Fruit fly (Drosophila melanogaster) whole organism, embryonic: ENCODE measurements around the gene lilli.

Experiments used
- Adf1 ChIP-seq: fragments of 200-800 bp; sonication (Bioruptor generic); IDR thresholded peaks from 2 replicates; pipeline ENCODE4 v1.3.6; 2022; ENCODE audit warnings: missing biosample characterization, missing genetic modification characterization
- Atf3 ChIP-seq: fragments of 200-800 bp; sonication (Bioruptor generic); optimal IDR thresholded peaks from 3 replicates; lab custom pipeline; 2016; ENCODE audit warnings: missing biosample characterization, missing genetic modification characterization
- Blimp-1 ChIP-seq: fragments of 200-800 bp; sonication (Bioruptor generic); optimal IDR thresholded peaks from 3 replicates; lab custom pipeline; 2018; ENCODE audit warnings: missing biosample characterization, missing genetic modification characterization, mild to moderate bottlenecking, moderate library complexity, missing genetic modification reagents
- CG10462 ChIP-seq: fragments of 200-800 bp; sonication (Bioruptor generic); optimal IDR thresholded peaks from 2 replicates; lab custom pipeline; 2016; ENCODE audit warnings: missing biosample characterization, missing genetic modification characterization
- CG10565 ChIP-seq: fragments of 200-800 bp; sonication (Bioruptor generic); optimal IDR thresholded peaks from 3 replicates; lab custom pipeline; 2016; ENCODE audit warnings: missing biosample characterization, mild to moderate bottlenecking, missing genetic modification characterization
- CG10654 ChIP-seq: fragments of 200-800 bp; sonication (Bioruptor generic); optimal IDR thresholded peaks from 2 replicates; lab custom pipeline; 2016; ENCODE audit warnings: missing biosample characterization, missing genetic modification characterization
- CG11695 ChIP-seq: fragments of 200-800 bp; sonication (Bioruptor generic); IDR thresholded peaks from 3 replicates; pipeline ENCODE4 v1.3.6; 2022; ENCODE audit warnings: missing biosample characterization, missing genetic modification characterization
- CG12299 ChIP-seq: fragments of 200-800 bp; sonication (Bioruptor generic); optimal IDR thresholded peaks from 2 replicates; lab custom pipeline; 2018; ENCODE audit warnings: missing biosample characterization, mild to moderate bottlenecking, missing genetic modification characterization
- CG1233 ChIP-seq: fragments of 200-800 bp; sonication (Bioruptor generic); optimal IDR thresholded peaks from 4 replicates; lab custom pipeline; 2018; ENCODE audit warnings: missing biosample characterization, mild to moderate bottlenecking, missing genetic modification characterization
- CG12769 ChIP-seq: fragments of 200-800 bp; sonication (Bioruptor generic); optimal IDR thresholded peaks from 2 replicates; lab custom pipeline; 2019; ENCODE audit warnings: missing biosample characterization, mild to moderate bottlenecking, missing genetic modification characterization, moderate library complexity
- CG13296 ChIP-seq: fragments of 200-800 bp; sonication (Bioruptor generic); optimal IDR thresholded peaks from 3 replicates; lab custom pipeline; 2018; ENCODE audit warnings: missing biosample characterization, mild to moderate bottlenecking, missing genetic modification characterization
- CG15696 ChIP-seq: fragments of 200-800 bp; sonication (Bioruptor generic); optimal IDR thresholded peaks from 2 replicates; lab custom pipeline; 2019; ENCODE audit warnings: missing biosample characterization, mild to moderate bottlenecking, missing genetic modification characterization, moderate library complexity
- CG17328 ChIP-seq: fragments of 200-800 bp; sonication (Bioruptor generic); IDR thresholded peaks from 2 replicates; pipeline ENCODE4 v1.3.6; 2022; ENCODE audit warnings: missing biosample characterization, missing genetic modification characterization
- CG1832 ChIP-seq: fragments of 200-800 bp; sonication (Bioruptor generic); optimal IDR thresholded peaks from 2 replicates; lab custom pipeline; 2017; ENCODE audit warnings: missing biosample characterization, mild to moderate bottlenecking, missing genetic modification characterization, inconsistent platforms
- CG2199 ChIP-seq: fragments of 200-800 bp; sonication (Bioruptor generic); IDR thresholded peaks from 3 replicates; pipeline ENCODE4 v1.3.6; 2022; ENCODE audit warnings: missing biosample characterization, missing genetic modification characterization
- CG31224 ChIP-seq: fragments of 200-800 bp; sonication (Bioruptor generic); IDR thresholded peaks from 2 replicates; pipeline ENCODE4 v1.3.6; 2022; ENCODE audit warnings: missing biosample characterization, missing genetic modification characterization
- CG32772 ChIP-seq: fragments of 200-800 bp; sonication (Bioruptor generic); IDR thresholded peaks from 2 replicates; pipeline ENCODE4 v1.3.6; 2022; ENCODE audit warnings: missing biosample characterization, missing genetic modification characterization
- CG3281 ChIP-seq: fragments of 200-800 bp; sonication (Bioruptor generic); optimal IDR thresholded peaks from 3 replicates; lab custom pipeline; 2017; ENCODE audit warnings: missing biosample characterization, mild to moderate bottlenecking, missing genetic modification characterization
- CG33213 ChIP-seq: fragments of 200-800 bp; sonication (Bioruptor generic); optimal IDR thresholded peaks from 3 replicates; lab custom pipeline; 2016; ENCODE audit warnings: missing biosample characterization, missing genetic modification characterization
- CG33557 ChIP-seq: fragments of 200-800 bp; sonication (Bioruptor generic); optimal IDR thresholded peaks from 2 replicates; lab custom pipeline; 2019; ENCODE audit warnings: missing biosample characterization, mild to moderate bottlenecking, missing genetic modification characterization, moderate library complexity
- CG3838 ChIP-seq: fragments of 200-800 bp; sonication (Bioruptor generic); optimal IDR thresholded peaks from 3 replicates; lab custom pipeline; 2016; ENCODE audit warnings: missing biosample characterization, missing genetic modification characterization
- CG4282 ChIP-seq: fragments of 200-800 bp; sonication (Bioruptor generic); optimal IDR thresholded peaks from 2 replicates; lab custom pipeline; 2016; ENCODE audit warnings: missing biosample characterization, missing genetic modification characterization
- CG6654 ChIP-seq: fragments of 200-800 bp; sonication (Bioruptor generic); optimal IDR thresholded peaks from 2 replicates; lab custom pipeline; 2017; ENCODE audit warnings: missing biosample characterization, mild to moderate bottlenecking, missing genetic modification characterization
- Dp ChIP-seq: fragments of 200-800 bp; sonication (Bioruptor generic); optimal IDR thresholded peaks from 2 replicates; lab custom pipeline; 2018; ENCODE audit warnings: missing biosample characterization, mild to moderate bottlenecking, missing genetic modification characterization, moderate library complexity
- ERR ChIP-seq: fragments of 200-800 bp; sonication (Bioruptor generic); optimal IDR thresholded peaks from 2 replicates; lab custom pipeline; 2016; ENCODE audit warnings: missing biosample characterization, missing genetic modification characterization
- HHEX ChIP-seq: fragments of 200-800 bp; sonication (Bioruptor generic); optimal IDR thresholded peaks from 3 replicates; lab custom pipeline; 2017; ENCODE audit warnings: missing biosample characterization, mild to moderate bottlenecking, missing genetic modification characterization, missing genetic modification reagents
- HmgZ ChIP-seq: fragments of 200-800 bp; sonication (Bioruptor generic); optimal IDR thresholded peaks from 2 replicates; lab custom pipeline; 2018; ENCODE audit warnings: missing biosample characterization, mild to moderate bottlenecking, missing genetic modification characterization
- MBD-R2 ChIP-seq: fragments of 200-800 bp; sonication (Bioruptor generic); IDR thresholded peaks from 2 replicates; pipeline ENCODE4 v1.3.6; 2022; ENCODE audit warnings: missing biosample characterization, missing genetic modification characterization
- Mad ChIP-seq: fragments of 200-800 bp; sonication (Bioruptor generic); optimal IDR thresholded peaks from 2 replicates; lab custom pipeline; 2016; ENCODE audit warnings: missing biosample characterization, missing genetic modification characterization
- NK7.1 ChIP-seq: fragments of 200-800 bp; sonication (Bioruptor generic); optimal IDR thresholded peaks from 3 replicates; lab custom pipeline; 2016; ENCODE audit warnings: missing biosample characterization, missing genetic modification characterization
- Trl ChIP-seq, 3 experiments: fragments of >200 bp in 2 of 3; fragments of 200-800 bp in 1 of 3; sonication (Bioruptor generic) in 1 of 3; optimal IDR thresholded peaks; 2 replicates in 1 of 3; 3 replicates in 2 of 3; lab custom pipeline; 2016 to 2017; ENCODE audit warnings: missing biosample characterization in 1 of 3, missing genetic modification characterization in 1 of 3
- ac ChIP-seq: fragments of 200-800 bp; sonication (Bioruptor generic); optimal IDR thresholded peaks from 3 replicates; lab custom pipeline; 2017; ENCODE audit warnings: missing biosample characterization, mild to moderate bottlenecking, missing genetic modification characterization
- bsh ChIP-seq, 2 experiments: fragments of 200-800 bp; sonication (Bioruptor generic); optimal IDR thresholded peaks; 2 replicates each; lab custom pipeline; 2017 to 2018; ENCODE audit warnings: mild to moderate bottlenecking in 2 of 2, missing biosample characterization in 2 of 2, missing genetic modification characterization in 2 of 2, moderate library complexity in 1 of 2
- chinmo ChIP-seq: fragments of 200-800 bp; sonication (Bioruptor generic); IDR thresholded peaks from 4 replicates; pipeline ENCODE4 v1.3.6; 2022; ENCODE audit warnings: missing biosample characterization, missing genetic modification characterization; ENCODE audit not compliant: partially characterized antibody
- dmrt11E ChIP-seq: fragments of 200-800 bp; sonication (Bioruptor generic); optimal IDR thresholded peaks from 3 replicates; lab custom pipeline; 2018; ENCODE audit warnings: missing biosample characterization, mild to moderate bottlenecking, missing genetic modification characterization, moderate library complexity
- emc ChIP-seq: fragments of 200-800 bp; sonication (Bioruptor generic); optimal IDR thresholded peaks from 2 replicates; lab custom pipeline; 2016; ENCODE audit warnings: missing biosample characterization, missing genetic modification characterization
- ewg ChIP-seq: fragments of 200-800 bp; sonication (Bioruptor generic); optimal IDR thresholded peaks from 3 replicates; lab custom pipeline; 2017; ENCODE audit warnings: mild to moderate bottlenecking, missing biosample characterization, missing genetic modification reagents, missing genetic modification characterization
- fd64A ChIP-seq: fragments of 200-800 bp; sonication (Bioruptor generic); optimal IDR thresholded peaks from 3 replicates; lab custom pipeline; 2018; ENCODE audit warnings: missing biosample characterization, mild to moderate bottlenecking, missing genetic modification characterization
- ham ChIP-seq: fragments of 200-800 bp; sonication (Bioruptor generic); IDR thresholded peaks from 2 replicates; pipeline ENCODE4 v1.3.6; 2022; ENCODE audit warnings: missing biosample characterization, missing genetic modification characterization
- her ChIP-seq: fragments of 200-800 bp; sonication (Bioruptor generic); optimal IDR thresholded peaks from 2 replicates; lab custom pipeline; 2016; ENCODE audit warnings: missing biosample characterization, missing genetic modification characterization
- jing ChIP-seq: fragments of 200-800 bp; sonication (Bioruptor generic); optimal IDR thresholded peaks from 2 replicates; lab custom pipeline; 2018; ENCODE audit warnings: missing biosample characterization, mild to moderate bottlenecking, missing genetic modification characterization
- onecut ChIP-seq: fragments of 200-800 bp; sonication (Bioruptor generic); IDR thresholded peaks from 2 replicates; pipeline ENCODE4 v1.3.6; 2022; ENCODE audit warnings: missing biosample characterization, missing genetic modification characterization
- row ChIP-seq: fragments of 200-800 bp; sonication (Bioruptor generic); IDR thresholded peaks from 3 replicates; pipeline ENCODE4 v1.3.6; 2022; ENCODE audit warnings: missing biosample characterization, missing genetic modification characterization
- seq ChIP-seq: fragments of 200-800 bp; sonication (Bioruptor generic); IDR thresholded peaks from 2 replicates; pipeline ENCODE4 v1.3.6; 2022; ENCODE audit warnings: missing biosample characterization, missing genetic modification characterization
- slou ChIP-seq: fragments of 200-800 bp; sonication (Bioruptor generic); optimal IDR thresholded peaks from 3 replicates; lab custom pipeline; 2016; ENCODE audit warnings: missing biosample characterization, missing genetic modification characterization
- so ChIP-seq: fragments of 200-800 bp; sonication (Bioruptor generic); IDR thresholded peaks from 3 replicates; pipeline ENCODE4 v1.3.6; 2022; ENCODE audit warnings: missing biosample characterization, missing genetic modification characterization
- sqz ChIP-seq: fragments of 200-800 bp; sonication (Bioruptor generic); optimal IDR thresholded peaks from 3 replicates; lab custom pipeline; 2018; ENCODE audit warnings: missing biosample characterization, mild to moderate bottlenecking, missing genetic modification characterization
- wek ChIP-seq: fragments of 200-800 bp; sonication (Bioruptor generic); optimal IDR thresholded peaks from 3 replicates; lab custom pipeline; 2018; ENCODE audit warnings: missing biosample characterization, mild to moderate bottlenecking, missing genetic modification characterization, moderate library complexity
- z ChIP-seq: fragments of 200-800 bp; sonication (Bioruptor generic); IDR thresholded peaks from 3 replicates; pipeline ENCODE4 v1.3.6; 2022; ENCODE audit warnings: missing biosample characterization, missing genetic modification characterization

The lilli gene

dm6 chr2L:2861140-2861884 is 24.4 kb upstream of the lilli start (continued):
- TF ChIP-seq CG13296 (GFP tag; lab: Kevin White, UChicago), result peak; percentile 35
- peak; percentile 54 for TF ChIP-seq wek (GFP tag; lab: Kevin White, UChicago)
- peak; percentile 74 for TF ChIP-seq sqz (GFP tag; lab: Kevin White, UChicago)
- no peak for TF ChIP-seq CG10565 (GFP tag; lab: Kevin White, UChicago)
- TF ChIP-seq emc (GFP tag; lab: Kevin White, UChicago), result no peak
- no peak for TF ChIP-seq her (GFP tag; lab: Kevin White, UChicago)
- peak; percentile 18; the same call in 1 of the 2 replicates for TF ChIP-seq Adf1 (GFP tag; lab: Robert Waterston, UW)
- TF ChIP-seq Mad (GFP tag; lab: Kevin White, UChicago), result no peak
- TF ChIP-seq CG1233, result no peak
- TF ChIP-seq CG3281 (GFP tag; lab: Kevin White, UChicago), result no peak
- TF ChIP-seq bsh (GFP tag; optimal IDR thresholded peaks at IDR 0.05; lab: Kevin White, UChicago), result no peak
- no peak for TF ChIP-seq CG12299 (tag; lab: Kevin White, UChicago)
- peak; percentile 15 for TF ChIP-seq CG33557 (GFP tag; lab: Kevin White, UChicago)
- peak; percentile 19; the same call in 1 of the 2 replicates for TF ChIP-seq onecut (GFP tag; lab: Robert Waterston, UW)
- TF ChIP-seq dmrt11E, result no peak
- no peak for TF ChIP-seq ERR (GFP tag; lab: Kevin White, UChicago)
- no peak for TF ChIP-seq CG10462 (GFP tag; lab: Kevin White, UChicago)
- no peak for TF ChIP-seq CG6654 (GFP tag; lab: Kevin White, UChicago)
- no peak for TF ChIP-seq jing
- no peak for TF ChIP-seq slou
- peak; percentile 21 for TF ChIP-seq HmgZ (tag; lab: Kevin White, UChicago)
- TF ChIP-seq z (GFP tag; lab: Robert Waterston, UW), result peak; percentile 94
- 0 out of 2 replicates have a peak, but pooled peaks have one; percentile 25 for TF ChIP-seq CG32772 (GFP tag; lab: Robert Waterston, UW)
- TF ChIP-seq Atf3 (GFP tag; lab: Kevin White, UChicago), result no peak
- no peak; the same call in 1 of the 3 replicates for TF ChIP-seq CG2199 (GFP tag; lab: Robert Waterston, UW)
- TF ChIP-seq row (GFP tag; lab: Robert Waterston, UW), result no peak
- TF ChIP-seq CG12769 (tag; lab: Kevin White, UChicago), result peak; percentile 45
- TF ChIP-seq ham (GFP tag; lab: Robert Waterston, UW), result no peak
- 0 out of 3 replicates have a peak, but pooled peaks have one; percentile 13 for TF ChIP-seq so (GFP tag; lab: Robert Waterston, UW)
- no peak for TF ChIP-seq CG3838
- TF ChIP-seq ac (GFP tag; lab: Kevin White, UChicago), result no peak
- no peak for TF ChIP-seq CG4282 (GFP tag; lab: Kevin White, UChicago)
- TF ChIP-seq CG1832 (GFP tag; lab: Kevin White, UChicago), result no peak
- peak; percentile 91; the same call in 3 of the 4 replicates for TF ChIP-seq chinmo (GFP tag; lab: Robert Waterston, UW)
- TF ChIP-seq CG10654 (GFP tag; lab: Kevin White, UChicago), result no peak
- TF ChIP-seq Dp (GFP tag; lab: Kevin White, UChicago), result no peak
- TF ChIP-seq CG15696 (tag; lab: Kevin White, UChicago), result peak; percentile 34
- TF ChIP-seq CG11695, result 0 out of 3 replicates have a peak, but pooled peaks have one; percentile 12
- TF ChIP-seq fd64A (GFP tag; lab: Kevin White, UChicago), result peak; percentile 39
- peak; percentile 13 for TF ChIP-seq CG33213
- no peak for TF ChIP-seq HHEX (GFP tag; lab: Kevin White, UChicago)
- TF ChIP-seq seq, result peak; percentile 25; the same call in 1 of the 2 replicates
- TF ChIP-seq CG31224 (GFP tag; lab: Robert Waterston, UW), result no peak
- no peak for TF ChIP-seq NK7.1
- TF ChIP-seq CG17328 (GFP tag; lab: Robert Waterston, UW), result no peak
- peak; percentile 32 to 36 for TF ChIP-seq Trl (optimal IDR thresholded peaks at IDR 0.05; lab: Kevin White, UChicago)
- TF ChIP-seq Trl (GFP tag; optimal IDR thresholded peaks at IDR 0.05; lab: Kevin White, UChicago), result no peak
- TF ChIP-seq Blimp-1 (GFP tag; lab: Kevin White, UChicago), result peak; percentile 7
- no peak for TF ChIP-seq ewg (GFP tag; lab: Kevin White, UChicago)
- no peak for TF ChIP-seq MBD-R2
